Fruit fly (Drosophila melanogaster) whole organism, embryonic: ENCODE measurements around the gene CG17349.

Source experiments
- Ada2b ChIP-seq: fragments of 200-800 bp; sonication (Bioruptor generic); IDR thresholded peaks from 2 replicates; pipeline ENCODE4 v1.3.6; 2022; ENCODE audit warnings: missing biosample characterization, missing genetic modification characterization
- Atf3 ChIP-seq: fragments of 200-800 bp; sonication (Bioruptor generic); optimal IDR thresholded peaks from 3 replicates; lab custom pipeline; 2016; ENCODE audit warnings: missing biosample characterization, missing genetic modification characterization
- CG10209 ChIP-seq: fragments of 200-800 bp; sonication (Bioruptor generic); optimal IDR thresholded peaks from 3 replicates; lab custom pipeline; 2017; ENCODE audit warnings: missing biosample characterization, mild to moderate bottlenecking, missing genetic modification characterization, missing genetic modification reagents
- CG10462 ChIP-seq: fragments of 200-800 bp; sonication (Bioruptor generic); optimal IDR thresholded peaks from 2 replicates; lab custom pipeline; 2016; ENCODE audit warnings: missing biosample characterization, missing genetic modification characterization
- CG11723 ChIP-seq: fragments of 200-800 bp; sonication (Bioruptor generic); optimal IDR thresholded peaks from 2 replicates; lab custom pipeline; 2017; ENCODE audit warnings: missing biosample characterization, mild to moderate bottlenecking, missing genetic modification characterization
- CG12219 ChIP-seq: fragments of 200-800 bp; sonication (Bioruptor generic); optimal IDR thresholded peaks from 3 replicates; lab custom pipeline; 2018; ENCODE audit warnings: missing biosample characterization, mild to moderate bottlenecking, missing genetic modification characterization
- CG1233 ChIP-seq: fragments of 200-800 bp; sonication (Bioruptor generic); optimal IDR thresholded peaks from 4 replicates; lab custom pipeline; 2018; ENCODE audit warnings: missing biosample characterization, mild to moderate bottlenecking, missing genetic modification characterization
- CG12391 ChIP-seq: fragments of 200-800 bp; sonication (Bioruptor generic); optimal IDR thresholded peaks from 3 replicates; lab custom pipeline; 2018; ENCODE audit warnings: missing biosample characterization, mild to moderate bottlenecking, missing genetic modification characterization, moderate library complexity
- CG2129 ChIP-seq: fragments of 200-800 bp; sonication (Bioruptor generic); IDR thresholded peaks from 2 replicates; pipeline ENCODE4 v1.3.6; 2022; ENCODE audit warnings: missing biosample characterization, missing genetic modification characterization; ENCODE audit not compliant: partially characterized antibody
- CG32532 ChIP-seq: fragments of 200-800 bp; sonication (Bioruptor generic); IDR thresholded peaks from 2 replicates; pipeline ENCODE4 v1.3.6; 2022; ENCODE audit warnings: missing biosample characterization, missing genetic modification characterization
- CG4282 ChIP-seq: fragments of 200-800 bp; sonication (Bioruptor generic); optimal IDR thresholded peaks from 2 replicates; lab custom pipeline; 2016; ENCODE audit warnings: missing biosample characterization, missing genetic modification characterization
- CG4404 ChIP-seq: fragments of 200-800 bp; sonication (Bioruptor generic); IDR thresholded peaks from 2 replicates; pipeline ENCODE4 v1.3.6; 2022; ENCODE audit warnings: missing biosample characterization, missing genetic modification characterization
- CG5953 ChIP-seq: fragments of 200-800 bp; sonication (Bioruptor generic); IDR thresholded peaks from 2 replicates; pipeline ENCODE4 v1.3.6; 2022; ENCODE audit warnings: missing biosample characterization, missing genetic modification characterization
- CG7372 ChIP-seq: fragments of 200-800 bp; sonication (Bioruptor generic); IDR thresholded peaks from 2 replicates; pipeline ENCODE4 v1.3.6; 2022; ENCODE audit warnings: missing biosample characterization, missing genetic modification characterization
- CG8478 ChIP-seq: fragments of >200 bp; optimal IDR thresholded peaks from 2 replicates; lab custom pipeline; 2018
- CkIIα-i1 ChIP-seq: fragments of 200-800 bp; sonication (Bioruptor generic); IDR thresholded peaks from 2 replicates; pipeline ENCODE4 v1.3.6; 2022; ENCODE audit warnings: missing biosample characterization, missing genetic modification characterization
- Eip74EF ChIP-seq, 2 experiments: fragments of 200-800 bp in 1 of 2; fragments of >200 bp in 1 of 2; sonication (Bioruptor generic) in 1 of 2; optimal IDR thresholded peaks; 2 replicates each; lab custom pipeline; 2017 to 2019; ENCODE audit warnings: missing biosample characterization in 2 of 2, missing genetic modification characterization in 2 of 2, mild to moderate bottlenecking in 1 of 2, moderate library complexity in 1 of 2
- Fer3 ChIP-seq: fragments of 200-800 bp; sonication (Bioruptor generic); optimal IDR thresholded peaks from 2 replicates; lab custom pipeline; 2018; ENCODE audit warnings: missing biosample characterization, mild to moderate bottlenecking, missing genetic modification characterization, moderate library complexity
- HLH54F ChIP-seq: fragments of 200-800 bp; sonication (Bioruptor generic); optimal IDR thresholded peaks from 3 replicates; lab custom pipeline; 2016; ENCODE audit warnings: missing biosample characterization, missing genetic modification characterization
- HmgD ChIP-seq: fragments of 200-800 bp; sonication (Bioruptor generic); optimal IDR thresholded peaks from 3 replicates; lab custom pipeline; 2016; ENCODE audit warnings: missing biosample characterization, missing genetic modification characterization
- Hr51 ChIP-seq, 2 experiments: fragments of 200-800 bp; sonication (Bioruptor generic); optimal IDR thresholded peaks; 2 replicates in 1 of 2; 3 replicates in 1 of 2; lab custom pipeline; 2016 to 2018; ENCODE audit warnings: missing biosample characterization in 2 of 2, missing genetic modification characterization in 2 of 2, mild to moderate bottlenecking in 1 of 2, moderate library complexity in 1 of 2
- Mes4 ChIP-seq: fragments of 200-800 bp; sonication (Bioruptor generic); optimal IDR thresholded peaks from 2 replicates; lab custom pipeline; 2016; ENCODE audit warnings: missing biosample characterization, missing genetic modification characterization
- Mrtf ChIP-seq: fragments of 200-800 bp; sonication (Bioruptor generic); IDR thresholded peaks from 3 replicates; pipeline ENCODE4 v1.3.6; 2022; ENCODE audit warnings: missing biosample characterization, missing genetic modification characterization
- Myb ChIP-seq: fragments of 200-800 bp; sonication (Bioruptor generic); optimal IDR thresholded peaks from 2 replicates; lab custom pipeline; 2016; ENCODE audit warnings: missing biosample characterization, missing genetic modification characterization
- Poxn ChIP-seq: fragments of 200-800 bp; sonication (Bioruptor generic); IDR thresholded peaks from 2 replicates; pipeline ENCODE4 v1.3.6; 2022; ENCODE audit warnings: missing biosample characterization, missing genetic modification characterization
- Ravus ChIP-seq: fragments of 200-800 bp; sonication (Bioruptor generic); IDR thresholded peaks from 2 replicates; pipeline ENCODE4 v1.3.6; 2022; ENCODE audit warnings: missing biosample characterization, missing genetic modification characterization
- Scr ChIP-seq: fragments of 200-800 bp; sonication (Bioruptor generic); IDR thresholded peaks from 2 replicates; pipeline ENCODE4 v1.3.6; 2022; ENCODE audit warnings: missing biosample characterization, missing genetic modification characterization; ENCODE audit not compliant: partially characterized antibody
- Sox102F ChIP-seq: fragments of 200-800 bp; sonication (Bioruptor generic); optimal IDR thresholded peaks from 2 replicates; lab custom pipeline; 2018; ENCODE audit warnings: missing biosample characterization, mild to moderate bottlenecking, missing genetic modification characterization, moderate library complexity
- ac ChIP-seq: fragments of 200-800 bp; sonication (Bioruptor generic); optimal IDR thresholded peaks from 3 replicates; lab custom pipeline; 2017; ENCODE audit warnings: missing biosample characterization, mild to moderate bottlenecking, missing genetic modification characterization
- al ChIP-seq: fragments of 200-800 bp; sonication (Bioruptor generic); IDR thresholded peaks from 2 replicates; pipeline ENCODE4 v1.3.6; 2022; ENCODE audit warnings: missing biosample characterization, missing genetic modification characterization
- ato ChIP-seq: fragments of 200-800 bp; sonication (Bioruptor generic); IDR thresholded peaks from 2 replicates; pipeline ENCODE4 v1.3.6; 2022; ENCODE audit warnings: missing biosample characterization, missing genetic modification characterization; ENCODE audit not compliant: partially characterized antibody
- cas ChIP-seq: fragments of 200-800 bp; sonication (Bioruptor generic); IDR thresholded peaks from 2 replicates; pipeline ENCODE4 v1.3.6; 2022; ENCODE audit warnings: missing biosample characterization, missing genetic modification characterization
- chm ChIP-seq: fragments of 200-800 bp; sonication (Bioruptor generic); IDR thresholded peaks from 2 replicates; pipeline ENCODE4 v1.3.6; 2022; ENCODE audit warnings: missing biosample characterization, missing genetic modification characterization
- da ChIP-seq: fragments of 200-800 bp; sonication (Bioruptor generic); optimal IDR thresholded peaks from 2 replicates; lab custom pipeline; 2016; ENCODE audit warnings: missing biosample characterization, missing genetic modification characterization
- disco-r ChIP-seq: fragments of 200-800 bp; sonication (Bioruptor generic); optimal IDR thresholded peaks from 2 replicates; lab custom pipeline; 2016; ENCODE audit warnings: missing biosample characterization, missing genetic modification characterization
- dpn ChIP-seq, 2 experiments: fragments of 200-800 bp; sonication (Bioruptor generic); optimal IDR thresholded peaks; 3 replicates each; lab custom pipeline; 2016; ENCODE audit warnings: missing biosample characterization in 2 of 2, missing genetic modification characterization in 2 of 2
- gcm2 ChIP-seq: fragments of 200-800 bp; sonication (Bioruptor generic); optimal IDR thresholded peaks from 2 replicates; lab custom pipeline; 2016; ENCODE audit warnings: missing biosample characterization, missing genetic modification characterization
- ham ChIP-seq: fragments of 200-800 bp; sonication (Bioruptor generic); IDR thresholded peaks from 2 replicates; pipeline ENCODE4 v1.3.6; 2022; ENCODE audit warnings: missing biosample characterization, missing genetic modification characterization
- jigr1 ChIP-seq: fragments of 200-800 bp; sonication (Bioruptor generic); IDR thresholded peaks from 3 replicates; pipeline ENCODE4 v1.3.6; 2022; ENCODE audit warnings: missing biosample characterization, missing genetic modification characterization
- kah ChIP-seq: fragments of 200-800 bp; sonication (Bioruptor generic); optimal IDR thresholded peaks from 2 replicates; lab custom pipeline; 2018; ENCODE audit warnings: missing biosample characterization, mild to moderate bottlenecking, missing genetic modification characterization
- lab ChIP-seq: fragments of 200-800 bp; sonication (Bioruptor generic); optimal IDR thresholded peaks from 3 replicates; lab custom pipeline; 2017; ENCODE audit warnings: missing biosample characterization, missing genetic modification characterization, mild to moderate bottlenecking, moderate library complexity, missing genetic modification reagents
- maf-S ChIP-seq: fragments of 200-800 bp; sonication (Bioruptor generic); optimal IDR thresholded peaks from 2 replicates; lab custom pipeline; 2016; ENCODE audit warnings: missing biosample characterization, missing genetic modification characterization
- phol ChIP-seq: fragments of 200-800 bp; sonication (Bioruptor generic); optimal IDR thresholded peaks from 3 replicates; lab custom pipeline; 2018; ENCODE audit warnings: missing biosample characterization, mild to moderate bottlenecking, missing genetic modification characterization, moderate library complexity
- repo ChIP-seq: fragments of 200-800 bp; sonication (Bioruptor generic); optimal IDR thresholded peaks from 2 replicates; lab custom pipeline; 2016; ENCODE audit warnings: missing biosample characterization, missing genetic modification characterization
- run ChIP-seq: fragments of 200-800 bp; sonication (Bioruptor generic); optimal IDR thresholded peaks from 3 replicates; lab custom pipeline; 2018; ENCODE audit warnings: missing biosample characterization, mild to moderate bottlenecking, missing genetic modification characterization
- seq ChIP-seq: fragments of 200-800 bp; sonication (Bioruptor generic); IDR thresholded peaks from 2 replicates; pipeline ENCODE4 v1.3.6; 2022; ENCODE audit warnings: missing biosample characterization, missing genetic modification characterization
- so ChIP-seq: fragments of 200-800 bp; sonication (Bioruptor generic); IDR thresholded peaks from 3 replicates; pipeline ENCODE4 v1.3.6; 2022; ENCODE audit warnings: missing biosample characterization, missing genetic modification characterization
- trem ChIP-seq: fragments of 200-800 bp; optimal IDR thresholded peaks from 3 replicates; lab custom pipeline; 2019; ENCODE audit warnings: missing biosample characterization, mild to moderate bottlenecking, missing genetic modification characterization, moderate library complexity
- tup ChIP-seq: fragments of 200-800 bp; sonication (Bioruptor generic); optimal IDR thresholded peaks from 2 replicates; lab custom pipeline; 2016; ENCODE audit warnings: missing biosample characterization, mild to moderate bottlenecking, missing genetic modification characterization, moderate library complexity
- wdn ChIP-seq: fragments of 200-800 bp; sonication (Bioruptor generic); IDR thresholded peaks from 2 replicates; pipeline ENCODE4 v1.3.6; 2022; ENCODE audit warnings: missing biosample characterization, missing genetic modification characterization
- zf30C ChIP-seq: fragments of 200-800 bp; sonication (Bioruptor generic); optimal IDR thresholded peaks from 3 replicates; lab custom pipeline; 2018; ENCODE audit warnings: missing biosample characterization, mild to moderate bottlenecking, missing genetic modification characterization
- zfh1 ChIP-seq: fragments of 200-800 bp; sonication (Bioruptor generic); IDR thresholded peaks from 3 replicates; pipeline ENCODE4 v1.3.6; 2022; ENCODE audit warnings: missing biosample characterization, missing genetic modification characterization

The CG17349 gene

DNA sequence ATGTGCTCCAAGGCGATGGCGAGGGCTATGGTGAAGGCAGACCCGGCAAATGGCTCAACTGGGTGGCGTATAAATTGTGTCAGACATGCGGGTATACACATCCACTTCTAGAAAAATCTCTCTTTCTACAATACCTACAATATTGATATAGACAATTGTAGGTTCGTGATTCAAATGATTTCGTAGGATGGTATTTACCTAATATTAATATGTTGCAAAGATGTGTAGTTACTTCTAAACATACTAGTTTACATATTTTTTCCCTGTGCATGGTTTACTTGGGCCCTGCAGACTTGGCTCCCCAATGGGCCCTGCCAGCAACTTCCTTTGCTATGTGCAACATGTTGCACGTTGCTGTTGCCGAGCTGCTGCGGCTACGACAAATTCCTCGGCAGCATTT lies 28.2 kb upstream of the CG17349 start (continued):
- TF ChIP-seq trem (tag; lab: Kevin White, UChicago) (peak; percentile 34), Mrtf (GFP tag; lab: Robert Waterston, UW) (no peak), CkIIα-i1 (GFP tag; lab: Robert Waterston, UW) (no peak), CG32532 (GFP tag; lab: Robert Waterston, UW) (no peak), repo (GFP tag; lab: Kevin White, UChicago) (peak; percentile 12), kah (GFP tag; lab: Kevin White, UChicago) (no peak), dpn (GFP tag; optimal IDR thresholded peaks at IDR 0.05; lab: Kevin White, UChicago) (no peak), zf30C (GFP tag; lab: Kevin White, UChicago) (no peak), maf-S (GFP tag; lab: Kevin White, UChicago) (no peak), CG8478 (lab: Kevin White, UChicago) (no peak), Fer3 (tag; lab: Kevin White, UChicago) (peak; percentile 9), zfh1 (peak; percentile 63; the same call in 2 of the 3 replicates), CG10462 (GFP tag; lab: Kevin White, UChicago) (no peak), ato (GFP tag; lab: Robert Waterston, UW) (no peak), CG2129 (GFP tag; lab: Robert Waterston, UW) (no peak), Ada2b (GFP tag; lab: Robert Waterston, UW) (no peak), da (GFP tag; lab: Kevin White, UChicago) (no peak), CG5953 (GFP tag; lab: Robert Waterston, UW) (no peak), jigr1 (GFP tag; lab: Robert Waterston, UW) (no peak), Eip74EF (GFP tag; optimal IDR thresholded peaks at IDR 0.05; lab: Kevin White, UChicago) (no peak), CG4282 (GFP tag; lab: Kevin White, UChicago) (no peak), Myb (GFP tag; lab: Kevin White, UChicago) (no peak), chm (GFP tag; lab: Robert Waterston, UW) (no peak; the same call in 1 of the 2 replicates), CG12391 (peak; percentile 60), Scr (GFP tag; lab: Robert Waterston, UW) (no peak), al (GFP tag; lab: Robert Waterston, UW) (no peak), CG11723 (GFP tag; lab: Kevin White, UChicago) (no peak), HmgD (no peak), so (no peak), HLH54F (no peak), CG4404 (GFP tag; lab: Robert Waterston, UW) (no peak; the same call in 1 of the 2 replicates), gcm2 (no peak), ham (GFP tag; lab: Robert Waterston, UW) (no peak), lab (GFP tag; lab: Kevin White, UChicago) (peak; percentile 3), Mes4 (no peak), phol (tag; lab: Kevin White, UChicago) (peak; percentile 68), CG1233 (peak; percentile 38), Ravus (GFP tag; lab: Robert Waterston, UW) (no peak), disco-r (GFP tag; lab: Kevin White, UChicago) (no peak), Atf3 (GFP tag; lab: Kevin White, UChicago) (peak; percentile 4), CG10209 (peak; percentile 37), tup (GFP tag; lab: Kevin White, UChicago) (no peak), CG7372 (GFP tag; lab: Robert Waterston, UW) (no peak), CG12219 (peak; percentile 45), ac (GFP tag; lab: Kevin White, UChicago) (no peak), wdn (GFP tag; lab: Robert Waterston, UW) (no peak), seq (no peak), cas (GFP tag; lab: Robert Waterston, UW) (no peak), Poxn (no peak), Hr51 (GFP tag; optimal IDR thresholded peaks at IDR 0.05; lab: Kevin White, UChicago) (no peak), run (tag; lab: Kevin White, UChicago) (no peak), Sox102F (GFP tag; lab: Kevin White, UChicago) (peak; percentile 52)
